Worm (Caenorhabditis elegans) whole organism, early embryonic: ENCODE data around the gene F44E2.6.
A peak's percentile ranks its signal among the peaks of the same experiment; 100 is the strongest.

ENCODE experiments used
- B0310.2 ChIP-seq: sonication (generic microtip); optimal IDR thresholded peaks from 2 replicates; lab custom pipeline; 2016; ENCODE audit warnings: mild to moderate bottlenecking, missing genetic modification characterization, missing compliant biosample characterization
- F13C5.2 ChIP-seq: sonication (generic microtip); optimal IDR thresholded peaks from 2 replicates; lab custom pipeline; 2017; ENCODE audit warnings: mild to moderate bottlenecking, missing genetic modification characterization, inconsistent platforms, missing compliant biosample characterization
- flt-1 ChIP-seq: fragments of 200-800 bp; sonication (Bioruptor generic); IDR thresholded peaks from 2 replicates; pipeline ENCODE4 v1.3.6; 2022; ENCODE audit warnings: missing genetic modification characterization, missing compliant biosample characterization
- hmg-4 ChIP-seq: fragments of 200-800 bp; sonication (Bioruptor generic); optimal IDR thresholded peaks from 2 replicates; lab custom pipeline; 2018; ENCODE audit warnings: mild to moderate bottlenecking, missing genetic modification characterization, missing compliant biosample characterization
- hnd-1 ChIP-seq: sonication (generic microtip); optimal IDR thresholded peaks from 2 replicates; lab custom pipeline; 2016; ENCODE audit warnings: missing genetic modification characterization, missing compliant biosample characterization

Gene F44E2.6

DNA sequence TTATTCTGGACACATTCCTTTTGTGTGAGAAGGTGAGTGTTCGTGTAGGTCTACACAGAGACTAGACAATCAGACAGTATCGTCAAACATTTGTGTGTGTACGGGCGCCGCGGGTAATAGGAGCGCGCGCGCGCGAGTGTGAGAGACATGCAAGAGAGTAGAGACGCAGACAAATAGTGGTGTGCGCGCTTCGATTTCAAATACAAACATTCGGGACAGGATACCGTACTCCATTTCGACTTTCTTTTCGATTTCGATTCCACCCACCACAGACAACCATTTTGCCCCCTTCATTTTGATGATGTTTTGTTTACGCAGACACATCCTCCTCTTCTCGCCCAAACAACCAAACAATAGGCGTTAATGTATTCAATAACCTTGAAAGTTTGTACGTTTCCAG is 50.2 kb downstream of the F44E2.6 start:
- TF ChIP-seq hmg-4 (GFP tag; lab: Kevin White, UChicago) (peak; percentile 15), F13C5.2 (no peak), flt-1 (no peak), B0310.2 (no peak), hnd-1 (tag; lab: Kevin White, UChicago) (no peak)
